Fruit fly (Drosophila melanogaster) whole organism: ENCODE data around the gene bi.
A peak's percentile ranks its signal among the peaks of the same experiment; 100 is the strongest.

ENCODE experiments used
- CG8478 ChIP-seq: fragments of >200 bp; optimal IDR thresholded peaks from 2 replicates; lab custom pipeline; 2018; ENCODE audit warnings: inconsistent platforms
- Dll ChIP-seq: fragments of >200 bp; optimal IDR thresholded peaks from 2 replicates; lab custom pipeline; 2017
- EcR ChIP-seq, 2 experiments: fragments of >200 bp; optimal IDR thresholded peaks; 2 replicates each; lab custom pipeline; 2017; ENCODE audit warnings: missing biosample characterization in 2 of 2, missing genetic modification characterization in 2 of 2, missing genetic modification reagents in 2 of 2
- pan ChIP-seq: fragments of >200 bp; optimal IDR thresholded peaks from 2 replicates; lab custom pipeline; 2017
- psq ChIP-seq: fragments of >200 bp; optimal IDR thresholded peaks from 2 replicates; lab custom pipeline; 2017
- usp ChIP-seq: fragments of >200 bp; optimal IDR thresholded peaks from 2 replicates; lab custom pipeline; 2017; ENCODE audit warnings: missing biosample characterization, missing genetic modification characterization, mixed read lengths

Gene bi

DNA sequence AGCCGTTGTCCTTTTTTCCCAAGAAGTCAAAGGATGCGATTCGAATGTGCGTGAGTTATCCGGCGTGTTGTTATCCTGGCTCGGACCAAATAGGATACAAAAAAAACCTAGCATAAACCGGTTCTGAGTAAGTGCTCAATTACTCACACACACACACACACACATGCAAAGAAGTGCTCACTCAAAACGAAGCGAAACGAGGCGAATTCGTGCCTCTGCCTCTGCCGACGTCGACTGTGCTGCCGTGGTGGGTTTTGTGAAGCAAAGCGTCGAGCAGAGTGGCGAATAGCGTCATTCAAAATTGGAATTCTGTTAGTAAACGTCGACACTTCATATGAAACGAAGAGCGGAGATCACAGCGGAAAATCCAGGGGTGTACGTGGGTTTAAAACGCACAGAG, at the start of gene bi:
TSS of gene bi (plus strand) at position 311 of the 400 bp plus-strand sequence.
- TF ChIP-seq Dll (lab: Kevin White, UChicago) = no peak
- TF ChIP-seq pan (lab: Kevin White, UChicago) = no peak
- no peak for TF ChIP-seq EcR (GFP tag; optimal IDR thresholded peaks at IDR 0.05; lab: Kevin White, UChicago)
- TF ChIP-seq CG8478 (lab: Kevin White, UChicago) = no peak
- TF ChIP-seq usp (GFP tag; lab: Kevin White, UChicago) = no peak
- no peak for TF ChIP-seq psq (lab: Kevin White, UChicago)

DNA sequence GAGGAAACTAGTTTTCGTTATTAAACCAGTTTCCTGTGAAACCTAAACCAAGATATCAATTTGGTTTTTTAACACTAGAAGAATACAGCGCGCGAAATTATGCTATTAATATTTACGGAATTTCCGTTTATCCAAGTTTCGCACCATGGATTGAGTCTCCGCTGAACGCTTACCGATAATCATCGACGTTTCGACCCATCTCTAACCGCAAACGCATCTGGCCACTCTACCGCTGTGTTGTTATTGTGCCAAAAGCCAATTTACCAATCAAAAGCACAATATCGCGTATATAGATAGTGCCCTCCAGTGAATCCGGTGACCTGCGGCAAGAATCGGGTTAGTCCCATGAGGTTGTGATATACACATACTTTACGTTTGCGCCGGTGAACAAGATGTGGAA, 46.5 kb upstream of the bi start, which contains the start of gene CG3626:
TSS of gene CG3626 (plus strand) at position 222 of the 400 bp plus-strand sequence.
- no peak for TF ChIP-seq psq (lab: Kevin White, UChicago)
- TF ChIP-seq usp (GFP tag; lab: Kevin White, UChicago) = no peak
- no peak for TF ChIP-seq Dll (lab: Kevin White, UChicago)
- no peak for TF ChIP-seq EcR (GFP tag; optimal IDR thresholded peaks at IDR 0.05; lab: Kevin White, UChicago)
- no peak for TF ChIP-seq CG8478 (lab: Kevin White, UChicago)
- no peak for TF ChIP-seq pan (lab: Kevin White, UChicago)

DNA sequence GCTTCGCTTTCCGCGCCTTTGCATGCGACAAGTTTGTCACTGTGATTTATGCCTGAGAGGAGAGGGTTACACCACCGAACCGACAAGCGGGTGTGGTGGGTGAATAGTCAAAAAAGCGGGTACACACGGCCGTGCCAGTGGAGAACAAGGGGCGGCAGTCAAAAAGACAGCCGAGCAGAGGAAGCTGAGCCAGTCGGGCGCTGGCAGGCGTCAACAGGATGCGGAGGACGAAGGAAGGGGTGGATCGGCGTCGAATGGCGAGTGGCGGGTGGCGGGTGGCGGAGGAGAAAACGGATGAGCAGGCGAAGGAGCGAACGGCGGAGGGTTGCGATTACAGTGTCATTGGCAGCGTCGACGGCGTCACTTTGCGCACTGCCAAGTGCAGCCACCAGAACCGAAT, 37.1 kb upstream of the bi start:
- TF ChIP-seq EcR (GFP tag; optimal IDR thresholded peaks at IDR 0.05; lab: Kevin White, UChicago) = no peak
- TF ChIP-seq psq (lab: Kevin White, UChicago) = no peak
- TF ChIP-seq Dll (lab: Kevin White, UChicago) = no peak
- TF ChIP-seq usp (GFP tag; lab: Kevin White, UChicago) = no peak
- no peak for TF ChIP-seq pan (lab: Kevin White, UChicago)
- TF ChIP-seq CG8478 (lab: Kevin White, UChicago) = no peak

DNA sequence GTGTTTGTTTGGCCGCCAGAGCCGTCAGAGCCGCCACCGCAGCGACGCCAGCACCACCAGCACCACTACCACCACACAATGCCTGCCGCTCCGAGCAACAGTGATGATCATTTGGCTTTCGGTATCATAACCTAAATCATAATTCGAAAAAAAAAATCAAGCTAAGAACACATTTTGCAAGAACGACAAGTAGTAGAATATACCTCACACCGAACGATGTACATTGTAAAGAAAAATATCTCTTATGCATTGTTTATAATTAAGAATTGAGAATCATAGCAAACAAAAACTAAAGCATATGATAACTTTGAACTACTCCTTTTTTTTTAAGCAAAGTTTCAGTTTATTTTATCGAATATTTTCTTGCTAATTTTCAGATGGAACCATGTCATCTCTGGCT, 32.3 kb upstream of the bi start:
- TF ChIP-seq psq (lab: Kevin White, UChicago) (no peak), pan (lab: Kevin White, UChicago) (no peak), usp (GFP tag; lab: Kevin White, UChicago) (no peak), EcR (GFP tag; optimal IDR thresholded peaks at IDR 0.05; lab: Kevin White, UChicago) (no peak), CG8478 (lab: Kevin White, UChicago) (no peak), Dll (lab: Kevin White, UChicago) (no peak)

DNA sequence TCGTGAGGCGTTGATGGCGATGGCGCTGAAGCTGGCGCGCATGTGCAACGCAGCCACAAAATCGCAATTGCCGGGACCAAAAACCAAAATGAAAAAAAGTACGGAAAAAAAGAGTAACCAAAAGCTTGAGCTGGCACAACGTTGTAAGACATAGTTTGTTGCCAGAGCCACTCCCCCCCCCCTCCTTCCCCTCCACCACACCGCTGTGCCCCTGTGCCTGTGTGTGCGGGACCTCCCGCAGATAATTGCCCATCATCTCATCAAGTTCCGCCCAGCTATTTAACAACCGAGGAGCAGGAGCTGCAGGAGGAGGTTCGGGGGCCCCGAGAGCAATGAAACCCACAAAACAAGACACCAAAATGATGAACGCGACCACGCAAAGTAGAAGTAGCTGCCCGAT, 31.5 kb upstream of the bi start:
- TF ChIP-seq Dll (lab: Kevin White, UChicago) (peak; percentile 59), psq (lab: Kevin White, UChicago) (no peak), pan (lab: Kevin White, UChicago) (no peak)

DNA sequence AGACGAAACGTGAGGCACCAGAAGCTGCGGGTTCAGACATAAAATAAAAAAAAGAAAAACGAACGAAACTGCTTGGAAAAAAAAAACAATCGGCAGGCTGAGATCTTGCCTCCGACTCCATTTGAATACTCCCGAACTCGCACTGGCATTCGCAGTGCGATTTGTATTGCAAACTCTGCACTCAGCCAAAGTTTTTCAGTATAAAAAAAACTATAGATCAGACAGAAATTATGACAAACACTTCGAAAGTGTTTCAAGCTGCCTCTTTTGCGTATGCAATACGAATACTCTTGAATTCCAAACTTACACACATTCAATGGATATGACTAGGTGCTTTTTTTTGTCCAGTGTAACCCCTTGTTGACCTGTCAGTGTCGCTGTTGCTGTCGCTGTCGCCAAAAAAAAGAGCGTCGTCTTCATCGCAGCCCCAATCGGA, 21.3 kb upstream of the bi start:
- TF ChIP-seq psq (lab: Kevin White, UChicago) (no peak), usp (GFP tag; lab: Kevin White, UChicago) (no peak), Dll (lab: Kevin White, UChicago) (no peak), pan (lab: Kevin White, UChicago) (no peak), EcR (GFP tag; optimal IDR thresholded peaks at IDR 0.05; lab: Kevin White, UChicago) (no peak), CG8478 (lab: Kevin White, UChicago) (no peak)

DNA sequence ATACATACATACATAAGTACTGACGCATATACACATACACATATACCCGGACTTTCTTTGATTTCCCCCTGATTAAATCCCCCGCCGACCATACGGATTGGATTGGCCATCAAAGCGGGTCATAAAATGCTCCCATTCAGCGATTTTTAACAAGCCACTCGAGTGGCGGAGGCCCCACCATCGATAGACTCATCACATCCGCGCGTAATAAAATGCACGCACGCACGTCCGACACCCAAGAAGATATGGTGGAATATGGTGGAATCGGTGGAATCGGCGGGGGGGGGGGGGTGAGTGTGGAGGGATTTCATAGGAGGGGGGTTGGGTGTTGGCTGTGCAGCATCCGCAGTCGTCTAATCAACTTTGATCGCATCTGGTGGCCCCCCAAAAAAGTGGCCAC, 13.0 kb upstream of the bi start:
- TF ChIP-seq EcR (GFP tag; optimal IDR thresholded peaks at IDR 0.05; lab: Kevin White, UChicago) = no peak
- no peak for TF ChIP-seq pan (lab: Kevin White, UChicago)
- TF ChIP-seq usp (GFP tag; lab: Kevin White, UChicago) = no peak
- TF ChIP-seq Dll (lab: Kevin White, UChicago) = no peak
- no peak for TF ChIP-seq psq (lab: Kevin White, UChicago)
- no peak for TF ChIP-seq CG8478 (lab: Kevin White, UChicago)

DNA sequence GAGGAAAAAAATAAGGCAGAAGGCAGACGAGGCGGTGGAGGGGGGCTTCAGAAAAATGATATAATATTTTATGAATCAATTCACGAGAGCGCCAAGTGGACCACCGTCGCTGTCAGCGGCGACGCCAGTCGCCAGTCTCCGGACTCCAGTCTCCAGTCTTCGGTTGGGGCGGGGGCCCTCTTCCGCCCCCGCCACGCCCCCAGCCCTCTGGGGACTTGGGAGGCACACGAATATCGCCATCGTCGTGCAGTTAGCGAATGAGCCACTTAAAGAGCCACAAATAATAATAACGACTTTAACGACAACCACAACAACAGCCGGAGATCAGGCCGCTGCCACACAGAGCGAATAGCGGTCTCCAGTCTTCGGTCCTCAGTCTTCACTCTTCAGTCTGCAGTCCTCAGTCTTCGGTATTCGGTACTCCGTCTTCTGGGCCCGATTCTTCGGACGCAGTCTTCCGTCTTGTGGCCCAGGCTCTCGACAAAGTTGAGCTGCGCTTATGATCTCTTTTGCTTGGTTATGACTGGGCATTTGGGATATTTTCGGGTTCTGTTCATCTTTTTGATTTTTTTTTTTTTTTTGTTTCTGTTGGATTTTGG, 11.0 kb upstream of the bi start:
- TF ChIP-seq pan (lab: Kevin White, UChicago) (no peak), CG8478 (lab: Kevin White, UChicago) (no peak)

DNA sequence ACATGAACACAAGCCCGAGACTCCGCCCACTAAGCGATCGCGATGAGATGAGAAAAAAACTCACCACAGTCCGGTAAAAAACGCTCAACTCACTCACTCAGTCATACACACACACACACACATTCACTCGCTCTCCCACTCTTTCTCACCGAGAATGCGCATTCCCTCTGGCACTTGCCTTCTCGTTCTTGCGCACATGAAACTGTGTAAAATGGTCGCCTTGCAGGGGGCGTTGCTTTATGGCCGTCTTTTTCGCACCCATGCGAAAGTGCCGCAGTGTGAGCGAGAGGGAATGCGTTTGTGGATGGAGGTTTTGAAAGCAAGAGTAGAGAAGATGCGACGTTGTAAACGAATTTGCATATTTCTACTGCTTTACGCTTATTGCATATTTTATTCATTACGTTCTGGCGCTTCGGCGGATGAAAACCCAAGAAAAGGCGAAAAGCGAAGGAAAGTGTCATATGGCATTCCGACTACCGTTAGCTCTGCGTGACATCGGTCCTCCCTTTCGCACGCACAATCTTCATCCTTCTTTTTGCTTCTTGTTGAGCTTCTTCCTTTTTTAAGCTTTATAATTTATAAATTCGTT, 1.2 kb upstream of the bi start:
- no peak for TF ChIP-seq usp (GFP tag; lab: Kevin White, UChicago)
- TF ChIP-seq Dll (lab: Kevin White, UChicago) = peak; percentile 51
- no peak for TF ChIP-seq psq (lab: Kevin White, UChicago)
- peak; percentile 99 for TF ChIP-seq CG8478 (lab: Kevin White, UChicago)

DNA sequence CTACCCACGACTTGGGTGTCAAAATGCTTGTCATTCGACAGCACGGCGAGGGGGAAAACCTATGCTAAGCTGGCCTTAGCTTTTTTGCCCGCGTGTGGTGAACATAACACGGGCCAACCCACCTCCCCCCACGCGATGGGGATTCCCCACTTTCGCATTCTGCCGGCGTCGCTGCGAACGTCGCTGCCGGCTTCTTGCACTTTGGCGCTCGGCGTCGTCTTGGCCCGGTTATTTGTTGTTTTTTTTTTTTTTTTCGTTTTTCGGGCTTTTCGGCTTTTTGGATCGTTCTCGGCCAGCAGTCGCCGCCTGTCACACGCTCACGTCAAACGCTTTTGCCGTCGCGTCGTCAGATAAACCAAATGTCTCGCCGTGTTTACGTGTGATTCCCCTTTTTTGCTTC, 490 bp downstream of the bi start:
- TF ChIP-seq Dll (lab: Kevin White, UChicago) (no peak), EcR (GFP tag; optimal IDR thresholded peaks at IDR 0.05; lab: Kevin White, UChicago) (no peak), pan (lab: Kevin White, UChicago) (no peak), CG8478 (lab: Kevin White, UChicago) (no peak)

DNA sequence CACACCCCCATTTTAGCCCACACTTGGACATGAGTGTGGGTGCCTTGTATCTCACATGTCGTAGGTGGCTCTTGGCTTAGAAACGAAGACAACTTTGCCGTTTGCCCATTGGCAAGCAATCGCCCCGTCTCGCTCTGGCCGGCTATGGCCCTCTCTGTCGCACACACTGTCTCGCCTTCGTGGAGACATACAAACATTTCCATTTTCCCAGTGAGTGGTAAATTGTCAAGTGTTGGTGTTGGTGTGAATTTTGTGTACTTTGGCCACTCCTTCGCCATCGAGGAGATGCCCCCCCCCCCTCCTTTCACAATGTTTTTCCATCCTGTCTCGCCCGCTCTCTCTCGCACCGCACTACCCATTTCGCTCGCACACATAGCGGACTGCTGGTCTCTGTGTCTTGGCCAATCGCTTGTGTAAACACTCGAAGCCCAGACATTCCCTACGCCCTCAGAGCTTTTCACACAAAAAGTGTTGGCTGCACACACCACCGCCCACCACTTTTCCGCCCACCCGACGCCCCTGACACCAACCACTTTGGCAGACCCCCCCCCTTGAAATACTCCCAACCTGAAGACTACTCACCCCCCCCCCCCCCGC, 7.5 kb downstream of the bi start:
- TF ChIP-seq psq (lab: Kevin White, UChicago) (no peak), CG8478 (lab: Kevin White, UChicago) (no peak), EcR (GFP tag; optimal IDR thresholded peaks at IDR 0.05; lab: Kevin White, UChicago) (no peak), Dll (lab: Kevin White, UChicago) (no peak), pan (lab: Kevin White, UChicago) (no peak), usp (GFP tag; lab: Kevin White, UChicago) (no peak)
